Fruit fly (Drosophila melanogaster): Measurements from ENCODE around the gene Obp69a.

Obp69a gene

DNA sequence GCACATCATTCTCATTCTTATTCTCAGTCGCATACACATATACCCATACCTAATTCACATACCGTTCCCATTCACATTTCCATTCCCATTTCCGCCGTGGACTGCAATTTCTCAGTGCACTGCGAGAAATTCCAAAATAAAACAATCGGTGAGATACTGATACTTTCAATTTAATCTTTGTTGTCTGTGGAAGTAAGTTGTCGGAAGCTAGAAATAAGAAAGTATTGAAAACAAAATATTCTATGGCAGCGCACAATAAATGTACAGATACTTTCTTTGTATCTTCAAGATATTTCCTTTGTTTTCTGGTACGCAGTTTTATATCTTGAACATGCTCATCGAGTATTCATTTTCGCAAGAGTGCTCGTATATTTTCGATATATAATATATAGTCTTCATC lies 8.1 kb upstream of the Obp69a start (continued):
- no peak for TF ChIP-seq CG8319 (GFP tag; optimal IDR thresholded peaks at IDR 0.05)
- no peak for TF ChIP-seq Ets21C (GFP tag; optimal IDR thresholded peaks at IDR 0.05)
- peak; percentile 26 for TF ChIP-seq CG3919 (GFP tag; optimal IDR thresholded peaks at IDR 0.05)
- TF ChIP-seq CG6163 (GFP tag; IDR thresholded peaks at IDR 0.05) = 0 out of 3 replicates have a peak, but pooled peaks have one; percentile 23
- peak; percentile 45 for TF ChIP-seq acj6 (GFP tag; optimal IDR thresholded peaks at IDR 0.05)
- TF ChIP-seq fkh (GFP tag; optimal IDR thresholded peaks at IDR 0.05) = no peak
- TF ChIP-seq esn (GFP tag; optimal IDR thresholded peaks at IDR 0.05) = peak; percentile 56
- peak; percentile 33; the same call in 1 of the 3 replicates for TF ChIP-seq CG8119 (GFP tag; IDR thresholded peaks at IDR 0.05)
- no peak for TF ChIP-seq salr (GFP tag; optimal IDR thresholded peaks at IDR 0.05)
- 0 out of 2 replicates have a peak, but pooled peaks have one; percentile 16 for TF ChIP-seq CG15336 (GFP tag; IDR thresholded peaks at IDR 0.05)
- peak; percentile 61 for TF ChIP-seq Sox14 (GFP tag; optimal IDR thresholded peaks at IDR 0.05)
- TF ChIP-seq CG4318 (GFP tag; optimal IDR thresholded peaks at IDR 0.05) = no peak
- peak; percentile 24 for TF ChIP-seq lz (GFP tag; optimal IDR thresholded peaks at IDR 0.05)
- no peak for TF ChIP-seq CG6276 (GFP tag; optimal IDR thresholded peaks at IDR 0.05)

DNA sequence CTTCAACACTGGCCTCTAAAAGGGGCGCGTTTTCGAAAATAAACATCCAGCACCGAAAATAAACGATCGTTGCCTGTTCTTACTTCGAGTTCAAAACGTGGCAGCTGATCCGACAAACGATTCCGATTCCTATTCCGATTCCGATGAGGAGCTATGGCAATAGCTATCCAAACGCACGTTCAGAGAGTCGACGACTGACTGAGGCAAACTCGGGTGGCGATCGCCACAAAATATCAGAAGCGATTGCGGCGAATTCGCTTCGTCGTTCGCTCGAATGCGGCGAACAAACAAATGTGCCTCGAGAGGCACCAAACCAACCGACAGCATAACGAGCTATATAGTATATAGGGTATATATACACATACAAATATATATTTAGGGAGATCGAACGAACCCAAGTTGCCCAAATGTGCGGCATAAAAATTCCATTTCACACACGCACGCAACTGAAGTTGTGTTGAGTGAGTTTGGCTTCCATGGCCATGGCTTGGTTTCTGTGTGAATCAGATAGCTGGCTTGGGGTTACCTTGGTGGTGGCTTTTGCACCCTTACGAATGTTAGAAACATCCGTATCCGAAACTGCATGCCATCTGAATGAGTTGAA lies 4.6 kb upstream of the Obp69a start, which contains the start of gene Ncc69:
Ncc69 (minus strand) TSS at position 205 of the 604 bp plus-strand sequence.
- TF ChIP-seq CG6163 (GFP tag; IDR thresholded peaks at IDR 0.05) (peak; percentile 67), CG3032 (tag; optimal IDR thresholded peaks at IDR 0.05) (no peak), CG8119 (GFP tag; IDR thresholded peaks at IDR 0.05) (0 out of 3 replicates have a peak, but pooled peaks have one; percentile 39), Eip93F (GFP tag; optimal IDR thresholded peaks at IDR 0.05) (peak; percentile 33), Sox102F (GFP tag; optimal IDR thresholded peaks at IDR 0.05) (no peak), eg (GFP tag; IDR thresholded peaks at IDR 0.05) (peak; percentile 9; the same call in 1 of the 3 replicates), Eip78C (GFP tag) (peak; percentile 31), Blimp-1 (GFP tag; optimal IDR thresholded peaks at IDR 0.05) (no peak), fd85E (GFP tag; optimal IDR thresholded peaks at IDR 0.05) (no peak), ss (GFP tag; optimal IDR thresholded peaks at IDR 0.05) (peak in 1 of 2 experiments; percentile 45)

DNA sequence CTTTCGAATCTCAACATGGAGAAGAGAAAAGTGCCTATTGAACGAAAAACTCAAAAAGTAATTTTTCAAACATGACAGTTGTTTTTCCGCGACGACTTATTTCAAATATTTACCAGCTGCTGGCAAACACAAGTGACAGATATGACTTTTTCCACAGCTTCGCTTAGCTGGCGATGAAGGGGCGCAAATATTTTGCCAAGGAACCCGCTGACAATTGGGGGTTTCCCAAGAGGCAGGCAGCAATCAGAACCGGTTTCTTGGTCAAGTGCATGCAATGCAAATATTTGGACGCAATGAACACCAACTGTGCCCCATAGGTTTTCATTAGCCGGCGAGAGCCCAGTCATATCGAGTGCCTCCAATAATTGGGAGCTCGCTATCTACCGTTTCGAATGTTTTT lies 3.9 kb upstream of the Obp69a start:
- TF ChIP-seq fd59A (GFP tag; optimal IDR thresholded peaks at IDR 0.05) = no peak
- TF ChIP-seq fkh (GFP tag; optimal IDR thresholded peaks at IDR 0.05) = peak; percentile 58
- TF ChIP-seq Eip78C (GFP tag) = peak; percentile 33

DNA sequence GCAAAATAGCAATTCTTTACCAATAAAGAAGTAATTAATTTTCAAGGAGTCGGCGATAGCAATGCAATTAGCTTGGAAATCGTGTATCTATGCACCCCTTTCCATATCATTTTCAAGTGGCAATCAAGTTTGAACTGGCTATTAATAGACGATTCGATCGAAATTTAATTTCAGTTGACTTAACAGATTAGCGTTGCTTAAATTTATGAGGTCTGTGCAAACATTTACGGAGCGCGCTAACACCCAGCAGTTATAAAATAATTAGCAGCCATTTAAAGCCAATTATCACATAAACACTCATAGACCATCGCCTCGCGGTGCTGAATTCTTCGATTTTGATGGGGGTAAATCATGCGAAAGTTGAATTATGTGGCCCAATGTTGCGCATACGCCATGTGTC lies 3.2 kb upstream of the Obp69a start:
- TF ChIP-seq fkh (GFP tag; optimal IDR thresholded peaks at IDR 0.05) = peak; percentile 37
- no peak for TF ChIP-seq topi (GFP tag; optimal IDR thresholded peaks at IDR 0.05)

DNA sequence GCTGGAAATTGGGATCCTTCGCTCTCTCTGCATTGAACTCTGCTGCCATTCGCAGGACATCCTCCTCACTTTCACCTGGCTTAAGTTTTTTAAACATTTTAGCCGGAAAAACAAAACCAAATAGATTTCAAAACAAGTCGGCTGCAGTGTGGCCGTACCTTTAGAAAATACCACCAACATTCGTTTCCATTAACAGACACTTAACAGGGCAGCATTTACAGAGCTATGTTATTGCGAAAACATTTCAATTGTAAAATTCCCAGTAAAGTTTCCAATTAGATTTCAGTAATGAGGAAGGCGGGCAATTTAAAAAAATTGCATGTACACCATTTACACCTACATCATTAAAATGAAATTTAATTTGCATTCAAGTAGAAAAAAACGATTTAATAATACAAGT lies 3.2 kb downstream of the Obp69a start, which contains the start of gene CG32104:
CG32104 (minus strand) TSS at position 152 of the 400 bp plus-strand sequence.
- TF ChIP-seq Hr39 (GFP tag; optimal IDR thresholded peaks at IDR 0.05) = no peak

DNA sequence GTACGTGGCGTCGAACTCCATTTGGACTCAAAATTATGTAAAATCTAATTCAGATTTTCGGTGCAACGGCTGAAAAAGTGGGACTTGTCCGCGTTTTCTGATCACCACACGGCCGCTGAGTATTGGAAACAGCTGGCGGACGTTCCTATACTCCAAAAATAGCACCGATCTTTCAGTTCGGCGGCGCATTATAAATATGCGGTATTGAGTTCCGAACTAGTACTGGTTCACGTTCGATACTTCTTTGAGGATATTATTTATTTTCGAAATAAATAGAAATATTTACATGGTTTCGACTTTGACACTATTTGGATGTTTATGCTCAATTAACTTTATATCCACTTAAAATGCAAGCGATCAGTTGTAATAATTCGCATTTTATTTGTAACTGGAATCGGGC lies 5.8 kb downstream of the Obp69a start, which contains the start of gene Smyd4-2:
Smyd4-2 (minus strand) TSS at position 136 of the 400 bp plus-strand sequence.
- TF ChIP-seq CG4318 (GFP tag; optimal IDR thresholded peaks at IDR 0.05) = no peak
- no peak for TF ChIP-seq CG6854 (GFP tag; optimal IDR thresholded peaks at IDR 0.05)
- no peak for TF ChIP-seq esn (GFP tag; optimal IDR thresholded peaks at IDR 0.05)
- TF ChIP-seq dsx (GFP tag; optimal IDR thresholded peaks at IDR 0.05; ENCODE audit: poor library complexity, severe bottlenecking) = no peak
- TF ChIP-seq CG6792 (GFP tag; optimal IDR thresholded peaks at IDR 0.05) = no peak
- no peak for TF ChIP-seq Gug (GFP tag; IDR thresholded peaks at IDR 0.05)
- no peak for TF ChIP-seq Eip93F (GFP tag; optimal IDR thresholded peaks at IDR 0.05)
- no peak for TF ChIP-seq Eip75B (GFP tag; optimal IDR thresholded peaks at IDR 0.05)
- TF ChIP-seq CG6808 (GFP tag; optimal IDR thresholded peaks at IDR 0.05) = no peak
